Fruit fly (Drosophila melanogaster) whole organism, embryonic: Measurements from ENCODE around the gene CG33784.

ENCODE experiments used
- CG1024 ChIP-seq: fragments of 200-800 bp; sonication (Bioruptor generic); IDR thresholded peaks from 2 replicates; pipeline ENCODE4 v1.3.6; 2022; ENCODE audit warnings: missing biosample characterization, missing genetic modification characterization
- CG11093 ChIP-seq: fragments of 200-800 bp; sonication (Bioruptor generic); IDR thresholded peaks from 3 replicates; pipeline ENCODE4 v1.3.6; 2022; ENCODE audit warnings: missing biosample characterization, missing genetic modification characterization
- CG11696 ChIP-seq: fragments of 200-800 bp; sonication (Bioruptor generic); IDR thresholded peaks from 2 replicates; pipeline ENCODE4 v1.3.6; 2022; ENCODE audit warnings: missing biosample characterization, missing genetic modification characterization
- CG12155 ChIP-seq: fragments of 200-800 bp; sonication (Bioruptor generic); optimal IDR thresholded peaks from 3 replicates; lab custom pipeline; 2016; ENCODE audit warnings: missing biosample characterization, missing genetic modification characterization
- CG13123 ChIP-seq: fragments of 200-800 bp; sonication (Bioruptor generic); optimal IDR thresholded peaks from 2 replicates; lab custom pipeline; 2016; ENCODE audit warnings: missing biosample characterization, missing genetic modification characterization
- CG13424 ChIP-seq: fragments of 200-800 bp; sonication (Bioruptor generic); optimal IDR thresholded peaks from 2 replicates; lab custom pipeline; 2019; ENCODE audit warnings: missing biosample characterization, mild to moderate bottlenecking, missing genetic modification characterization, moderate library complexity
- CG14667 ChIP-seq: fragments of 200-800 bp; sonication (Bioruptor generic); IDR thresholded peaks from 2 replicates; pipeline ENCODE4 v1.3.6; 2022; ENCODE audit warnings: missing biosample characterization, missing genetic modification characterization
- CG14860 ChIP-seq: fragments of 200-800 bp; sonication (Bioruptor generic); IDR thresholded peaks from 3 replicates; pipeline ENCODE4 v1.3.6; 2022; ENCODE audit warnings: missing biosample characterization, missing genetic modification characterization; ENCODE audit not compliant: partially characterized antibody
- CG17385 ChIP-seq: fragments of 200-800 bp; sonication (Bioruptor generic); optimal IDR thresholded peaks from 3 replicates; lab custom pipeline; 2018; ENCODE audit warnings: missing biosample characterization, mild to moderate bottlenecking, missing genetic modification characterization
- CG1832 ChIP-seq: fragments of 200-800 bp; sonication (Bioruptor generic); optimal IDR thresholded peaks from 2 replicates; lab custom pipeline; 2017; ENCODE audit warnings: missing biosample characterization, mild to moderate bottlenecking, missing genetic modification characterization, inconsistent platforms
- CG2199 ChIP-seq: fragments of 200-800 bp; sonication (Bioruptor generic); IDR thresholded peaks from 3 replicates; pipeline ENCODE4 v1.3.6; 2022; ENCODE audit warnings: missing biosample characterization, missing genetic modification characterization
- CG2678 ChIP-seq: fragments of 200-800 bp; sonication (Bioruptor generic); optimal IDR thresholded peaks from 3 replicates; lab custom pipeline; 2019; ENCODE audit warnings: missing biosample characterization, mild to moderate bottlenecking, missing genetic modification characterization, moderate library complexity
- CG31365 ChIP-seq: fragments of 200-800 bp; sonication (Bioruptor generic); optimal IDR thresholded peaks from 2 replicates; lab custom pipeline; 2018; ENCODE audit warnings: missing biosample characterization, mild to moderate bottlenecking, missing genetic modification characterization
- CG31441 ChIP-seq: fragments of 200-800 bp; sonication (Bioruptor generic); IDR thresholded peaks from 2 replicates; pipeline ENCODE4 v1.3.6; 2022; ENCODE audit warnings: missing biosample characterization, missing genetic modification characterization
- CG3281 ChIP-seq: fragments of 200-800 bp; sonication (Bioruptor generic); optimal IDR thresholded peaks from 3 replicates; lab custom pipeline; 2017; ENCODE audit warnings: missing biosample characterization, mild to moderate bottlenecking, missing genetic modification characterization
- CG5953 ChIP-seq: fragments of 200-800 bp; sonication (Bioruptor generic); IDR thresholded peaks from 2 replicates; pipeline ENCODE4 v1.3.6; 2022; ENCODE audit warnings: missing biosample characterization, missing genetic modification characterization
- CG6254 ChIP-seq: fragments of 200-800 bp; sonication (Bioruptor generic); optimal IDR thresholded peaks from 3 replicates; lab custom pipeline; 2017; ENCODE audit warnings: mild to moderate bottlenecking, missing biosample characterization, missing genetic modification reagents, missing genetic modification characterization
- CG7271 ChIP-seq: fragments of 200-800 bp; sonication (Bioruptor generic); optimal IDR thresholded peaks from 2 replicates; lab custom pipeline; 2018; ENCODE audit warnings: missing biosample characterization, mild to moderate bottlenecking, missing genetic modification characterization, moderate library complexity
- CG8944 ChIP-seq: fragments of 200-800 bp; sonication (Bioruptor generic); optimal IDR thresholded peaks from 3 replicates; lab custom pipeline; 2016; ENCODE audit warnings: missing biosample characterization, missing genetic modification characterization
- CTCF ChIP-seq: fragments of 200-800 bp; sonication (Bioruptor generic); optimal IDR thresholded peaks from 2 replicates; lab custom pipeline; 2017; ENCODE audit warnings: missing biosample characterization, mild to moderate bottlenecking, missing genetic modification characterization, moderate library complexity
- CoRest ChIP-seq: fragments of 200-800 bp; sonication (Bioruptor generic); optimal IDR thresholded peaks from 3 replicates; lab custom pipeline; 2018; ENCODE audit warnings: missing biosample characterization, mild to moderate bottlenecking, missing genetic modification characterization, moderate library complexity
- GATAe ChIP-seq: fragments of 200-800 bp; sonication (Bioruptor generic); conservative IDR thresholded peaks from 2 replicates; pipeline ENCODE4 v1.3.6; 2022; ENCODE audit warnings: missing biosample characterization, missing genetic modification characterization
- Med ChIP-seq: fragments of 200-800 bp; sonication (Bioruptor generic); peaks from one replicate; lab custom pipeline; 2016; ENCODE audit warnings: missing biosample characterization, missing genetic modification characterization, mild to moderate bottlenecking, inconsistent platforms, moderate library complexity
- Oli ChIP-seq: fragments of 200-800 bp; sonication (Bioruptor generic); optimal IDR thresholded peaks from 2 replicates; lab custom pipeline; 2018; ENCODE audit warnings: missing biosample characterization, mild to moderate bottlenecking, missing genetic modification characterization, moderate library complexity
- Optix ChIP-seq: fragments of 200-800 bp; sonication (Bioruptor generic); IDR thresholded peaks from 3 replicates; pipeline ENCODE4 v1.3.6; 2022; ENCODE audit warnings: missing biosample characterization, missing genetic modification characterization
- Ptx1 ChIP-seq: fragments of 200-800 bp; sonication (Bioruptor generic); IDR thresholded peaks from 2 replicates; pipeline ENCODE4 v1.3.6; 2022; ENCODE audit warnings: missing biosample characterization, missing genetic modification characterization
- ash1 ChIP-seq: fragments of 200-800 bp; sonication (Bioruptor generic); optimal IDR thresholded peaks from 2 replicates; lab custom pipeline; 2018; ENCODE audit warnings: missing biosample characterization, mild to moderate bottlenecking, missing genetic modification characterization
- chinmo ChIP-seq: fragments of 200-800 bp; sonication (Bioruptor generic); IDR thresholded peaks from 4 replicates; pipeline ENCODE4 v1.3.6; 2022; ENCODE audit warnings: missing biosample characterization, missing genetic modification characterization; ENCODE audit not compliant: partially characterized antibody
- ci ChIP-seq: fragments of 200-800 bp; sonication (Bioruptor generic); IDR thresholded peaks from 3 replicates; pipeline ENCODE4 v1.3.6; 2022; ENCODE audit warnings: missing biosample characterization, missing genetic modification characterization
- corto ChIP-seq: fragments of 200-800 bp; sonication (Bioruptor generic); optimal IDR thresholded peaks from 2 replicates; lab custom pipeline; 2016; ENCODE audit warnings: missing biosample characterization, mild to moderate bottlenecking, missing genetic modification characterization, moderate library complexity
- croc ChIP-seq: fragments of 200-800 bp; sonication (Bioruptor generic); conservative IDR thresholded peaks from 3 replicates; pipeline ENCODE4 v1.3.6; 2022; ENCODE audit warnings: missing biosample characterization, missing genetic modification characterization
- crol ChIP-seq: fragments of 200-800 bp; sonication (Bioruptor generic); IDR thresholded peaks from 2 replicates; pipeline ENCODE4 v1.3.6; 2022; ENCODE audit warnings: missing biosample characterization, missing genetic modification characterization
- crp ChIP-seq, 2 experiments: fragments of 200-800 bp; sonication (Bioruptor generic); optimal IDR thresholded peaks; 2 replicates in 1 of 2; 3 replicates in 1 of 2; lab custom pipeline; 2017; ENCODE audit warnings: missing biosample characterization in 2 of 2, missing genetic modification characterization in 2 of 2, mild to moderate bottlenecking in 1 of 2, moderate library complexity in 1 of 2
- fd3F ChIP-seq: fragments of 200-800 bp; sonication (Bioruptor generic); optimal IDR thresholded peaks from 2 replicates; lab custom pipeline; 2018; ENCODE audit warnings: missing biosample characterization, mild to moderate bottlenecking, missing genetic modification characterization, moderate library complexity
- gcm ChIP-seq: fragments of 200-800 bp; sonication (Bioruptor generic); optimal IDR thresholded peaks from 2 replicates; lab custom pipeline; 2019; ENCODE audit warnings: missing biosample characterization, mild to moderate bottlenecking, missing genetic modification characterization, moderate library complexity
- her ChIP-seq: fragments of 200-800 bp; sonication (Bioruptor generic); optimal IDR thresholded peaks from 2 replicates; lab custom pipeline; 2016; ENCODE audit warnings: missing biosample characterization, missing genetic modification characterization
- lov ChIP-seq, 2 experiments: fragments of 200-800 bp in 1 of 2; fragments of >200 bp in 1 of 2; sonication (Bioruptor generic) in 1 of 2; IDR thresholded peaks in 1 of 2; optimal IDR thresholded peaks in 1 of 2; 2 replicates in 1 of 2; 3 replicates in 1 of 2; pipeline versions ENCODE4 v1.3.6 to Lab custom; 2017 to 2022; ENCODE audit warnings: missing biosample characterization in 1 of 2, missing genetic modification characterization in 1 of 2
- mirr ChIP-seq: fragments of 200-800 bp; sonication (Bioruptor generic); optimal IDR thresholded peaks from 3 replicates; lab custom pipeline; 2018; ENCODE audit warnings: missing biosample characterization, mild to moderate bottlenecking, missing genetic modification characterization
- onecut ChIP-seq: fragments of 200-800 bp; sonication (Bioruptor generic); IDR thresholded peaks from 2 replicates; pipeline ENCODE4 v1.3.6; 2022; ENCODE audit warnings: missing biosample characterization, missing genetic modification characterization
- sd ChIP-seq: fragments of 200-800 bp; sonication (Bioruptor generic); optimal IDR thresholded peaks from 3 replicates; lab custom pipeline; 2018; ENCODE audit warnings: missing biosample characterization, mild to moderate bottlenecking, missing genetic modification characterization, moderate library complexity
- seq ChIP-seq: fragments of 200-800 bp; sonication (Bioruptor generic); IDR thresholded peaks from 2 replicates; pipeline ENCODE4 v1.3.6; 2022; ENCODE audit warnings: missing biosample characterization, missing genetic modification characterization
- sr ChIP-seq: fragments of 200-800 bp; sonication (Bioruptor generic); IDR thresholded peaks from 3 replicates; pipeline ENCODE4 v1.3.6; 2022; ENCODE audit warnings: missing biosample characterization, missing genetic modification characterization
- unpg ChIP-seq: fragments of 200-800 bp; sonication (Bioruptor generic); optimal IDR thresholded peaks from 3 replicates; lab custom pipeline; 2018; ENCODE audit warnings: missing biosample characterization, mild to moderate bottlenecking, missing genetic modification characterization, moderate library complexity
- vnd ChIP-seq: fragments of 200-800 bp; sonication (Bioruptor generic); IDR thresholded peaks from 3 replicates; pipeline ENCODE4 v1.3.6; 2022; ENCODE audit warnings: missing biosample characterization, missing genetic modification characterization; ENCODE audit not compliant: partially characterized antibody
- zen2 ChIP-seq: fragments of 200-800 bp; sonication (Bioruptor generic); IDR thresholded peaks from 3 replicates; pipeline ENCODE4 v1.3.6; 2022; ENCODE audit warnings: missing biosample characterization, missing genetic modification characterization; ENCODE audit not compliant: partially characterized antibody

CG33784 gene

dm6 chr3R:10089171-10089664 lies 21.5 kb downstream of the CG33784 start (continued):
- no peak for TF ChIP-seq fd3F (GFP tag; lab: Kevin White, UChicago)
- TF ChIP-seq chinmo (GFP tag; lab: Robert Waterston, UW), result peak; percentile 97; the same call in 3 of the 4 replicates
- no peak for TF ChIP-seq Oli (tag; lab: Kevin White, UChicago)
- no peak for TF ChIP-seq CG11093
- no peak; the same call in 2 of the 3 replicates for TF ChIP-seq ci (GFP tag; lab: Robert Waterston, UW)
- TF ChIP-seq seq (GFP tag; lab: Robert Waterston, UW), result 0 out of 2 replicates have a peak, but pooled peaks have one; percentile 17
- TF ChIP-seq sd, result peak; percentile 74
- TF ChIP-seq corto (GFP tag; lab: Kevin White, UChicago), result peak; percentile 34
- no peak for TF ChIP-seq CG2678
- TF ChIP-seq CG1832, result peak; percentile 62
- TF ChIP-seq CoRest (tag; lab: Kevin White, UChicago), result no peak
- peak; percentile 99 for TF ChIP-seq sr (GFP tag; lab: Robert Waterston, UW)
- no peak for TF ChIP-seq CG12155 (GFP tag; lab: Kevin White, UChicago)
- TF ChIP-seq gcm (GFP tag; lab: Kevin White, UChicago), result no peak
- 0 out of 3 replicates have a peak, but pooled peaks have one; percentile 26 for TF ChIP-seq zen2
- no peak for TF ChIP-seq CG17385 (GFP tag; lab: Kevin White, UChicago)
- no peak for TF ChIP-seq CG1024
- no peak for TF ChIP-seq CG13123

DNA sequence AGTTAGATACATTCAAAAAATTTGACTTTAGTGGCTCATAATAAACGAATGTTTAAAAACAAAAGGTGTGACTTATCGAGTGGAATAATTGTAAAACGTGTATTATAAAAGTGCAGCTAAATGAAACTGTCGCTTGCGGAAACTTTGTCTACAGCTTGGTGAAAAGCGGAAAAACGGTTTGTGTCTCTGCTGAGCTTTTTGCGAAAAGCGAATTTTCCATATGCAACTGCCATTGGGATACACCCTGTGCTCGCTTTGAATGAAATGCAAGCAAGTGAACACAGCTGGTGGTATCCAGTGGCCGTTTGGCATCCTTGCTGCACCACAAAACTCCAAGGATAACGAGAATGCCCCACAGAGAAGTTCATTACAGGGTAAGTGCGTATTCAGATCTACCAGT lies 23.2 kb downstream of the CG33784 start:
- TF ChIP-seq ash1 (GFP tag; lab: Kevin White, UChicago), result no peak
- no peak for TF ChIP-seq crol (GFP tag; lab: Robert Waterston, UW)
- TF ChIP-seq CG6254 (GFP tag; lab: Kevin White, UChicago), result peak; percentile 94
- no peak for TF ChIP-seq her (GFP tag; lab: Kevin White, UChicago)
- 0 out of 4 replicates have a peak, but pooled peaks have one; percentile 15 for TF ChIP-seq chinmo (GFP tag; lab: Robert Waterston, UW)
- no peak for TF ChIP-seq CG11696 (GFP tag; lab: Robert Waterston, UW)
- no peak for TF ChIP-seq CG31441
- TF ChIP-seq CG31365, result no peak
- TF ChIP-seq CTCF (GFP tag; lab: Kevin White, UChicago), result peak; percentile 76
- TF ChIP-seq Med (GFP tag; lab: Kevin White, UChicago), result peak; percentile 8
- no peak for TF ChIP-seq CG7271
- TF ChIP-seq CG13424, result no peak
- no peak for TF ChIP-seq vnd
- TF ChIP-seq Ptx1 (GFP tag; lab: Robert Waterston, UW), result no peak
- TF ChIP-seq CG2199 (GFP tag; lab: Robert Waterston, UW), result 0 out of 3 replicates have a peak, but pooled peaks have one; percentile 12

- TF ChIP-seq ci (GFP tag; lab: Robert Waterston, UW) (no peak), CG5953 (GFP tag; lab: Robert Waterston, UW) (no peak), CG14667 (GFP tag; lab: Robert Waterston, UW) (no peak), CG8944 (GFP tag; lab: Kevin White, UChicago) (no peak)
Measured at dm6 chr3R:10091513-10091912, 23.8 kb downstream of the CG33784 start.

DNA sequence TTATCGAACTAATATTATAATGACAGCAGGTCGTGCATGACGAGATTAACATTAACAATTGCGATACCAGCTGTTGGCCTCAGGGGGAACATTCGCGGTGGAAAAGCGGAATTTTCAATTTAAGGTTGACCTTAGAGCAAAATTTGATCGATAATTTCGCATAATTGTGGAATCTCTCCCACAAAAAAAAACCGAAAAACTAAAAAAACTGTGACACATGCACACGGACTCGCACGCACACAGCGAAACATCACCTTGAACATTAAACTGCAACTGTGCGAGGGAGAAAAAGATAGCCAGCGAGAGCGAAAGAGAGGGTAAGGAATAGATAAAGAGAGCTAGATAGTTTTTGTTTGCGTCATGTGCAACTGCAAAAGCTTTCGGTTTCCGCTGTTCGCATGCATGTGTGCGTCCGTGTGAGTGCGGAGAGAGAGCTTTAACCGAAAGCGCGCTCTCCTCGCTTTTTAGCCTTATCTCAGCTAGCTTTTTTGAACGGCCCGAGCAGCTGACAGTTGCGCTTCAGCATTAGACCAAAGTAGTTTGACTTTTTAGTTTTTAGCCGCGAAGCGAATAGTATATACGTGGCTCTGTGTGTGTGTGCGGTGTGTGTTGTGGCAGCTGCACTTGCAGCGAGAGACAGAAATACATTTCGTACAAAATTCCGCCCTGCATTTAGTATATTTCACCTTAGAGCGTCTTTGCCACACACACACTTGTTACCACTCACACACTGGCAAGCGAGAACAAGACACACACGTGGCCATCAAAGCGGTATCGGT lies 25.7 kb downstream of the CG33784 start:
- no peak for TF ChIP-seq Oli (tag; lab: Kevin White, UChicago)
- no peak for TF ChIP-seq onecut (GFP tag; lab: Robert Waterston, UW)
- no peak for TF ChIP-seq lov (optimal IDR thresholded peaks at IDR 0.05; lab: Kevin White, UChicago)
- 0 out of 3 replicates have a peak, but pooled peaks have one; percentile 21 for TF ChIP-seq lov (GFP tag; IDR thresholded peaks at IDR 0.05; lab: Robert Waterston, UW)
- no peak for TF ChIP-seq croc (GFP tag; lab: Robert Waterston, UW)
- TF ChIP-seq Optix (GFP tag; lab: Robert Waterston, UW), result no peak
- peak; percentile 39 for TF ChIP-seq CG3281
- no peak for TF ChIP-seq CG14860 (GFP tag; lab: Robert Waterston, UW)
- peak; percentile 59 for TF ChIP-seq mirr (GFP tag; lab: Kevin White, UChicago)
- peak; percentile 8 for TF ChIP-seq CG31365
- peak; percentile 19 for TF ChIP-seq unpg (GFP tag; lab: Kevin White, UChicago)
- TF ChIP-seq GATAe, result no peak
- peak in 1 of 2 experiments; percentile 58 for TF ChIP-seq crp (GFP tag; optimal IDR thresholded peaks at IDR 0.05; lab: Kevin White, UChicago)
